Worm (Caenorhabditis elegans): ENCODE measurements around the gene Y37E11B.1.

- TF ChIP-seq C34F6.9 (tag; optimal IDR thresholded peaks at IDR 0.05) (no peak), ama-1 (optimal IDR thresholded peaks at IDR 0.05) (no peak), snpc-4 (tag; optimal IDR thresholded peaks at IDR 0.05) (no peak), aly-2 (tag; optimal IDR thresholded peaks at IDR 0.05) (no peak), unc-39 (tag; optimal IDR thresholded peaks at IDR 0.05) (no peak), nhr-237 (tag; optimal IDR thresholded peaks at IDR 0.05) (no peak), fos-1 (tag; optimal IDR thresholded peaks at IDR 0.05) (no peak), egl-27 (tag; optimal IDR thresholded peaks at IDR 0.05) (no peak), unc-55 (GFP tag; optimal IDR thresholded peaks at IDR 0.05) (no peak)
Observed at ce11 chrIV:3628896-3629641, 49.6 kb downstream of the Y37E11B.1 start.
